Fruit fly (Drosophila melanogaster) whole organism, embryonic: ENCODE measurements around the gene ct.

ENCODE experiments used
- Atf-2 ChIP-seq: fragments of 200-800 bp; sonication (Bioruptor generic); optimal IDR thresholded peaks from 2 replicates; lab custom pipeline; 2016; ENCODE audit warnings: missing biosample characterization, missing genetic modification characterization
- CG10321 ChIP-seq: fragments of 200-800 bp; sonication (Bioruptor generic); IDR thresholded peaks from 2 replicates; pipeline ENCODE4 v1.3.6; 2022; ENCODE audit warnings: missing biosample characterization, missing genetic modification characterization
- CG10654 ChIP-seq: fragments of 200-800 bp; sonication (Bioruptor generic); optimal IDR thresholded peaks from 2 replicates; lab custom pipeline; 2016; ENCODE audit warnings: missing biosample characterization, missing genetic modification characterization
- CG10979 ChIP-seq: fragments of 200-800 bp; sonication (Bioruptor generic); optimal IDR thresholded peaks from 2 replicates; lab custom pipeline; 2018; ENCODE audit warnings: missing biosample characterization, mild to moderate bottlenecking, missing genetic modification characterization, moderate library complexity
- CG12942 ChIP-seq: fragments of 200-800 bp; sonication (Bioruptor generic); optimal IDR thresholded peaks from 3 replicates; lab custom pipeline; 2016; ENCODE audit warnings: missing biosample characterization, missing genetic modification characterization
- CG13894 ChIP-seq: fragments of 200-800 bp; sonication (Bioruptor generic); optimal IDR thresholded peaks from 3 replicates; lab custom pipeline; 2018; ENCODE audit warnings: missing biosample characterization, mild to moderate bottlenecking, missing genetic modification characterization, moderate library complexity
- CG15269 ChIP-seq: fragments of 200-800 bp; sonication (Bioruptor generic); optimal IDR thresholded peaks from 2 replicates; lab custom pipeline; 2018; ENCODE audit warnings: missing biosample characterization, mild to moderate bottlenecking, missing genetic modification characterization, moderate library complexity
- CG16815 ChIP-seq: fragments of 200-800 bp; sonication (Bioruptor generic); optimal IDR thresholded peaks from 3 replicates; lab custom pipeline; 2017; ENCODE audit warnings: missing biosample characterization, mild to moderate bottlenecking, missing genetic modification characterization
- CG1832 ChIP-seq: fragments of 200-800 bp; sonication (Bioruptor generic); optimal IDR thresholded peaks from 2 replicates; lab custom pipeline; 2017; ENCODE audit warnings: missing biosample characterization, mild to moderate bottlenecking, missing genetic modification characterization, inconsistent platforms
- CG31441 ChIP-seq: fragments of 200-800 bp; sonication (Bioruptor generic); IDR thresholded peaks from 2 replicates; pipeline ENCODE4 v1.3.6; 2022; ENCODE audit warnings: missing biosample characterization, missing genetic modification characterization
- CG4404 ChIP-seq: fragments of 200-800 bp; sonication (Bioruptor generic); IDR thresholded peaks from 2 replicates; pipeline ENCODE4 v1.3.6; 2022; ENCODE audit warnings: missing biosample characterization, missing genetic modification characterization
- CG6813 ChIP-seq: fragments of 200-800 bp; sonication (Bioruptor generic); optimal IDR thresholded peaks from 2 replicates; lab custom pipeline; 2017; ENCODE audit warnings: missing biosample characterization, missing genetic modification characterization, mild to moderate bottlenecking, moderate library complexity, missing genetic modification reagents
- CG8290 ChIP-seq, 3 experiments: fragments of 200-800 bp; sonication (Bioruptor generic); optimal IDR thresholded peaks; 2 replicates each; lab custom pipeline; 2016 to 2019; ENCODE audit warnings: missing biosample characterization in 3 of 3, missing genetic modification characterization in 3 of 3, mild to moderate bottlenecking in 2 of 3, moderate library complexity in 1 of 3
- CG8924 ChIP-seq: fragments of 200-800 bp; optimal IDR thresholded peaks from 3 replicates; lab custom pipeline; 2019; ENCODE audit warnings: missing biosample characterization, mild to moderate bottlenecking, missing genetic modification characterization, moderate library complexity
- Dp ChIP-seq: fragments of 200-800 bp; sonication (Bioruptor generic); optimal IDR thresholded peaks from 2 replicates; lab custom pipeline; 2018; ENCODE audit warnings: missing biosample characterization, mild to moderate bottlenecking, missing genetic modification characterization, moderate library complexity
- Fer1 ChIP-seq: fragments of 200-800 bp; sonication (Bioruptor generic); optimal IDR thresholded peaks from 2 replicates; lab custom pipeline; 2017; ENCODE audit warnings: missing biosample characterization, mild to moderate bottlenecking, missing genetic modification characterization
- Hmx ChIP-seq: fragments of 200-800 bp; sonication (Bioruptor generic); optimal IDR thresholded peaks from 2 replicates; lab custom pipeline; 2016; ENCODE audit warnings: missing biosample characterization, missing genetic modification characterization
- Hr51 ChIP-seq, 2 experiments: fragments of 200-800 bp; sonication (Bioruptor generic); optimal IDR thresholded peaks; 2 replicates in 1 of 2; 3 replicates in 1 of 2; lab custom pipeline; 2016 to 2018; ENCODE audit warnings: missing biosample characterization in 2 of 2, missing genetic modification characterization in 2 of 2, mild to moderate bottlenecking in 1 of 2, moderate library complexity in 1 of 2
- Hsf ChIP-seq: fragments of 200-800 bp; sonication (Bioruptor generic); optimal IDR thresholded peaks from 3 replicates; lab custom pipeline; 2016; ENCODE audit warnings: missing biosample characterization, missing genetic modification characterization
- Jarid2 ChIP-seq: fragments of 200-800 bp; sonication (Bioruptor generic); optimal IDR thresholded peaks from 3 replicates; lab custom pipeline; 2017; ENCODE audit warnings: mild to moderate bottlenecking, missing biosample characterization, missing genetic modification reagents, missing genetic modification characterization
- MESR4 ChIP-seq: fragments of 200-800 bp; sonication (Bioruptor generic); optimal IDR thresholded peaks from 2 replicates; lab custom pipeline; 2018; ENCODE audit warnings: missing biosample characterization, mild to moderate bottlenecking, missing genetic modification characterization, moderate library complexity
- Med ChIP-seq: fragments of 200-800 bp; sonication (Bioruptor generic); peaks from one replicate; lab custom pipeline; 2016; ENCODE audit warnings: missing biosample characterization, missing genetic modification characterization, mild to moderate bottlenecking, inconsistent platforms, moderate library complexity
- Meics ChIP-seq: fragments of 200-800 bp; sonication (Bioruptor generic); optimal IDR thresholded peaks from 2 replicates; lab custom pipeline; 2017; ENCODE audit warnings: missing biosample characterization, mild to moderate bottlenecking, missing genetic modification characterization
- Nf-YB ChIP-seq: fragments of 200-800 bp; sonication (Bioruptor generic); optimal IDR thresholded peaks from 3 replicates; lab custom pipeline; 2019; ENCODE audit warnings: missing biosample characterization, mild to moderate bottlenecking, missing genetic modification characterization, moderate library complexity
- Scr ChIP-seq: fragments of 200-800 bp; sonication (Bioruptor generic); IDR thresholded peaks from 2 replicates; pipeline ENCODE4 v1.3.6; 2022; ENCODE audit warnings: missing biosample characterization, missing genetic modification characterization; ENCODE audit not compliant: partially characterized antibody
- Ssrp ChIP-seq: fragments of 200-800 bp; sonication (Bioruptor generic); optimal IDR thresholded peaks from 2 replicates; lab custom pipeline; 2018; ENCODE audit warnings: missing biosample characterization, mild to moderate bottlenecking, missing genetic modification characterization, moderate library complexity
- Taf1 ChIP-seq: fragments of 200-800 bp; sonication (Bioruptor generic); IDR thresholded peaks from 2 replicates; pipeline ENCODE4 v1.3.6; 2022; ENCODE audit warnings: missing biosample characterization, missing genetic modification characterization
- ab ChIP-seq: fragments of 200-800 bp; sonication (Bioruptor generic); optimal IDR thresholded peaks from 2 replicates; lab custom pipeline; 2016; ENCODE audit warnings: missing biosample characterization, missing genetic modification characterization
- aop ChIP-seq: fragments of 200-800 bp; sonication (Bioruptor generic); IDR thresholded peaks from 2 replicates; pipeline ENCODE4 v1.3.6; 2022; ENCODE audit warnings: missing biosample characterization, missing genetic modification characterization
- ato ChIP-seq: fragments of 200-800 bp; sonication (Bioruptor generic); IDR thresholded peaks from 2 replicates; pipeline ENCODE4 v1.3.6; 2022; ENCODE audit warnings: missing biosample characterization, missing genetic modification characterization; ENCODE audit not compliant: partially characterized antibody
- bab2 ChIP-seq: fragments of 200-800 bp; sonication (Bioruptor generic); optimal IDR thresholded peaks from 2 replicates; lab custom pipeline; 2016; ENCODE audit warnings: missing biosample characterization, missing genetic modification characterization
- chm ChIP-seq: fragments of 200-800 bp; sonication (Bioruptor generic); IDR thresholded peaks from 2 replicates; pipeline ENCODE4 v1.3.6; 2022; ENCODE audit warnings: missing biosample characterization, missing genetic modification characterization
- da ChIP-seq: fragments of 200-800 bp; sonication (Bioruptor generic); optimal IDR thresholded peaks from 2 replicates; lab custom pipeline; 2016; ENCODE audit warnings: missing biosample characterization, missing genetic modification characterization
- dmrt11E ChIP-seq: fragments of 200-800 bp; sonication (Bioruptor generic); optimal IDR thresholded peaks from 3 replicates; lab custom pipeline; 2018; ENCODE audit warnings: missing biosample characterization, mild to moderate bottlenecking, missing genetic modification characterization, moderate library complexity
- ewg ChIP-seq: fragments of 200-800 bp; sonication (Bioruptor generic); optimal IDR thresholded peaks from 3 replicates; lab custom pipeline; 2017; ENCODE audit warnings: mild to moderate bottlenecking, missing biosample characterization, missing genetic modification reagents, missing genetic modification characterization
- fd102C ChIP-seq: fragments of 200-800 bp; sonication (Bioruptor generic); optimal IDR thresholded peaks from 2 replicates; lab custom pipeline; 2018; ENCODE audit warnings: missing biosample characterization, mild to moderate bottlenecking, missing genetic modification characterization, moderate library complexity
- fd64A ChIP-seq: fragments of 200-800 bp; sonication (Bioruptor generic); optimal IDR thresholded peaks from 3 replicates; lab custom pipeline; 2018; ENCODE audit warnings: missing biosample characterization, mild to moderate bottlenecking, missing genetic modification characterization
- fu2 ChIP-seq: fragments of 200-800 bp; sonication (Bioruptor generic); optimal IDR thresholded peaks from 2 replicates; lab custom pipeline; 2016; ENCODE audit warnings: missing biosample characterization, missing genetic modification characterization
- gro ChIP-seq: fragments of 200-800 bp; sonication (Bioruptor generic); optimal IDR thresholded peaks from 2 replicates; lab custom pipeline; 2016; ENCODE audit warnings: missing biosample characterization, missing genetic modification characterization
- knrl ChIP-seq: fragments of 200-800 bp; sonication (Bioruptor generic); IDR thresholded peaks from 3 replicates; pipeline ENCODE4 v1.3.6; 2022; ENCODE audit warnings: missing biosample characterization, missing genetic modification characterization; ENCODE audit not compliant: partially characterized antibody
- pan ChIP-seq, 4 experiments: fragments of >200 bp in 3 of 4; fragments of 200-800 bp in 1 of 4; sonication (Bioruptor generic) in 1 of 4; optimal IDR thresholded peaks in 3 of 4; IDR thresholded peaks in 1 of 4; 2 replicates each; pipeline versions ENCODE4 v1.3.6 to Lab custom; 2017 to 2022; ENCODE audit warnings: missing biosample characterization in 2 of 4, missing genetic modification characterization in 2 of 4, mixed read lengths in 1 of 4
- row ChIP-seq: fragments of 200-800 bp; sonication (Bioruptor generic); IDR thresholded peaks from 3 replicates; pipeline ENCODE4 v1.3.6; 2022; ENCODE audit warnings: missing biosample characterization, missing genetic modification characterization
- sima ChIP-seq: fragments of 200-800 bp; sonication (Bioruptor generic); optimal IDR thresholded peaks from 2 replicates; lab custom pipeline; 2016; ENCODE audit warnings: missing biosample characterization, missing genetic modification characterization
- slp2 ChIP-seq: fragments of 200-800 bp; sonication (Bioruptor generic); optimal IDR thresholded peaks from 2 replicates; lab custom pipeline; 2016; ENCODE audit warnings: missing biosample characterization, missing genetic modification characterization
- sna ChIP-seq: fragments of 200-800 bp; sonication (Bioruptor generic); IDR thresholded peaks from 2 replicates; pipeline ENCODE4 v1.3.6; 2022; ENCODE audit warnings: missing biosample characterization, missing genetic modification characterization; ENCODE audit not compliant: partially characterized antibody
- sr ChIP-seq: fragments of 200-800 bp; sonication (Bioruptor generic); IDR thresholded peaks from 3 replicates; pipeline ENCODE4 v1.3.6; 2022; ENCODE audit warnings: missing biosample characterization, missing genetic modification characterization
- stc ChIP-seq: fragments of 200-800 bp; sonication (Bioruptor generic); IDR thresholded peaks from 2 replicates; pipeline ENCODE4 v1.3.6; 2022; ENCODE audit warnings: missing biosample characterization, missing genetic modification characterization
- tap ChIP-seq: fragments of 200-800 bp; optimal IDR thresholded peaks from 3 replicates; lab custom pipeline; 2019; ENCODE audit warnings: missing biosample characterization, mild to moderate bottlenecking, missing genetic modification characterization, moderate library complexity
- vfl ChIP-seq: fragments of 200-800 bp; sonication (Bioruptor generic); optimal IDR thresholded peaks from 2 replicates; lab custom pipeline; 2016; ENCODE audit warnings: missing biosample characterization, missing genetic modification characterization

Gene ct

DNA sequence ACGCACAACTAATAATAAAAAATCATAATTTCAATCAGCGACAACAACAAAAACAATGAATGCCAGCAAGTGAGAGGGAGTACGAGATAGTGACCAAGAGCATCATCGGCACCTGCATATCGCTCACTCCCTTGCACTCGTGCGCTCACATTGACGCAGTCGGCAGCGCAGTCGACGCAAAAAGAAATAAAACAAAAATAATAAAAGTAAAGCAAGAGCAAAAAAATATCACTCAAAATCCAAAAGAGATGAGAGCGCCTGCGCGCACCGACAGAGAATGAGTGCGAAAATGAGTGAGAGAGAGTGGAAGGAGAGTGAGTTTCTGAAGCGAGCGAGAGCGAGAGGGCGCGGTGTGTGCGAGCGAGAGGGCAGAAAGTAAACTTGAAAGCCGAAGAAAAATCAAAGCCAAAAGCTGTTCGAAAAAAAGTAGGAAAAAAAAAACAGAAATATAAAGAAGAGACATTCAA is 3.7 kb upstream of the ct start (continued):
- TF ChIP-seq pan (optimal IDR thresholded peaks at IDR 0.05; lab: Kevin White, UChicago) (no peak), pan (GFP tag; optimal IDR thresholded peaks at IDR 0.05 in 1 of 2, IDR thresholded peaks at IDR 0.05 in 1 of 2) (no peak), stc (0 out of 2 replicates have a peak, but pooled peaks have one; percentile 1), CG10979 (tag; lab: Kevin White, UChicago) (no peak), CG13894 (tag; lab: Kevin White, UChicago) (no peak), CG16815 (GFP tag; lab: Kevin White, UChicago) (no peak), CG31441 (no peak), CG6813 (GFP tag; lab: Kevin White, UChicago) (no peak), sr (GFP tag; lab: Robert Waterston, UW) (no peak), fd102C (GFP tag; lab: Kevin White, UChicago) (no peak), slp2 (GFP tag; lab: Kevin White, UChicago) (no peak), Ssrp (no peak), knrl (GFP tag; lab: Robert Waterston, UW) (no peak), ato (GFP tag; lab: Robert Waterston, UW) (no peak), row (GFP tag; lab: Robert Waterston, UW) (no peak), Hmx (GFP tag; lab: Kevin White, UChicago) (no peak), CG15269 (tag; lab: Kevin White, UChicago) (no peak), CG8924 (tag; lab: Kevin White, UChicago) (peak; percentile 33), CG10321 (GFP tag; lab: Robert Waterston, UW) (peak; percentile 79), Hsf (no peak), da (GFP tag; lab: Kevin White, UChicago) (peak; percentile 41), CG10654 (GFP tag; lab: Kevin White, UChicago) (no peak), sima (no peak), CG1832 (peak; percentile 87), Taf1 (GFP tag; lab: Robert Waterston, UW) (no peak), sna (0 out of 2 replicates have a peak, but pooled peaks have one; percentile 51), gro (GFP tag; lab: Kevin White, UChicago) (peak; percentile 18), Meics (GFP tag; lab: Kevin White, UChicago) (no peak), Dp (no peak), chm (GFP tag; lab: Robert Waterston, UW) (0 out of 2 replicates have a peak, but pooled peaks have one; percentile 34), Jarid2 (GFP tag; lab: Kevin White, UChicago) (peak; percentile 49), Nf-YB (GFP tag; lab: Kevin White, UChicago) (peak; percentile 96), dmrt11E (no peak), vfl (GFP tag; lab: Kevin White, UChicago) (no peak), CG8290 (GFP tag; optimal IDR thresholded peaks at IDR 0.05; lab: Kevin White, UChicago) (no peak), CG8290 (tag; optimal IDR thresholded peaks at IDR 0.05; lab: Kevin White, UChicago) (no peak), bab2 (GFP tag; lab: Kevin White, UChicago) (no peak), ewg (GFP tag; lab: Kevin White, UChicago) (peak; percentile 47), ab (GFP tag; lab: Kevin White, UChicago) (no peak), Med (GFP tag; lab: Kevin White, UChicago) (peak; percentile 53), Scr (GFP tag; lab: Robert Waterston, UW) (peak; percentile 41; the same call in 1 of the 2 replicates), Atf-2 (no peak), fd64A (no peak), aop (GFP tag; lab: Robert Waterston, UW) (no peak), CG4404 (GFP tag; lab: Robert Waterston, UW) (no peak), tap (tag; lab: Kevin White, UChicago) (no peak), fu2 (GFP tag; lab: Kevin White, UChicago) (no peak), Hr51 (GFP tag; optimal IDR thresholded peaks at IDR 0.05; lab: Kevin White, UChicago) (no peak), CG12942 (GFP tag; lab: Kevin White, UChicago) (no peak), MESR4 (GFP tag; lab: Kevin White, UChicago) (no peak), Fer1 (no peak)
